Worm (Caenorhabditis elegans) whole organism, midembryonic: Measurements from ENCODE around the gene math-23.
"Not testable (repeated sequence)": the region's sequence is repeated elsewhere in the genome, so short reads cannot be mapped to it uniquely, and the experiment has no call there.

Experiments
- T22C8.4 ChIP-seq: fragments of 200-800 bp; sonication (Bioruptor generic); IDR thresholded peaks from 2 replicates; pipeline ENCODE4 v1.3.6; 2022; ENCODE audit warnings: missing genetic modification characterization, missing compliant biosample characterization
- cog-1 ChIP-seq: sonication (generic microtip); optimal IDR thresholded peaks from 2 replicates; lab custom pipeline; 2016; ENCODE audit warnings: missing genetic modification characterization, missing compliant biosample characterization
- flt-1 ChIP-seq: fragments of 200-800 bp; sonication (Bioruptor generic); IDR thresholded peaks from 2 replicates; pipeline ENCODE4 v1.3.6; 2022; ENCODE audit warnings: missing genetic modification characterization, missing compliant biosample characterization
- klf-2 ChIP-seq: fragments of 200-800 bp; sonication (Bioruptor generic); conservative IDR thresholded peaks from 2 replicates; pipeline ENCODE4 v1.3.6; 2022; ENCODE audit warnings: missing genetic modification reagents, missing genetic modification characterization, missing compliant biosample characterization
- med-1 ChIP-seq: sonication (generic microtip); optimal IDR thresholded peaks from 2 replicates; lab custom pipeline; 2017; ENCODE audit warnings: missing genetic modification characterization, mild to moderate bottlenecking, missing compliant biosample characterization, antibody characterized with exemption, missing genetic modification reagents; ENCODE audit not compliant: insufficient read depth
- ref-1 ChIP-seq: fragments of 200-800 bp; sonication (Bioruptor generic); conservative IDR thresholded peaks from 2 replicates; pipeline ENCODE4 v1.3.6; 2022; ENCODE audit warnings: missing genetic modification reagents, missing genetic modification characterization, missing compliant biosample characterization
- tab-1 ChIP-seq: fragments of 200-800 bp; sonication (Bioruptor generic); IDR thresholded peaks from 2 replicates; pipeline ENCODE4 v1.3.6; 2022; ENCODE audit warnings: missing genetic modification characterization, missing compliant biosample characterization
- ztf-23 ChIP-seq: fragments of 200-800 bp; sonication (Bioruptor generic); IDR thresholded peaks from 2 replicates; pipeline ENCODE4 v1.3.6; 2022; ENCODE audit warnings: missing genetic modification reagents, missing genetic modification characterization, missing compliant biosample characterization
- ztf-29 ChIP-seq: fragments of 200-800 bp; sonication (Bioruptor generic); IDR thresholded peaks from 2 replicates; pipeline ENCODE4 v1.3.6; 2022; ENCODE audit warnings: missing genetic modification reagents, missing genetic modification characterization, missing compliant biosample characterization

Gene math-23

ce11 chrII:1901981-1902380 is at the start of gene math-23:
TSS of gene math-23 (plus strand) at chrII:1902281.
- TF ChIP-seq ztf-23 (GFP tag; lab: Robert Waterston, UW) = no peak
- no peak for TF ChIP-seq T22C8.4 (GFP tag; lab: Robert Waterston, UW)
- no peak for TF ChIP-seq flt-1 (GFP tag; lab: Robert Waterston, UW)
- TF ChIP-seq klf-2 (GFP tag; lab: Robert Waterston, UW) = no peak
- TF ChIP-seq med-1 = no peak
- no peak for TF ChIP-seq tab-1 (GFP tag; lab: Robert Waterston, UW)
- TF ChIP-seq ztf-29 = no peak
- no peak for TF ChIP-seq cog-1 (tag; lab: Kevin White, UChicago)

ce11 chrII:1852503-1852902 is 49.6 kb upstream of the math-23 start, which contains the start of gene C52E2.2:
TSS of gene C52E2.2 (plus strand) at chrII:1852803.
- no peak for TF ChIP-seq flt-1 (GFP tag; lab: Robert Waterston, UW)
- TF ChIP-seq cog-1 (tag; lab: Kevin White, UChicago) = no peak
- no peak for TF ChIP-seq med-1
- no peak for TF ChIP-seq tab-1 (GFP tag; lab: Robert Waterston, UW)
- TF ChIP-seq ztf-23 (GFP tag; lab: Robert Waterston, UW) = no peak
- TF ChIP-seq ref-1 (GFP tag; lab: Robert Waterston, UW) = no peak
- no peak for TF ChIP-seq T22C8.4 (GFP tag; lab: Robert Waterston, UW)
- no peak for TF ChIP-seq ztf-29
- TF ChIP-seq klf-2 (GFP tag; lab: Robert Waterston, UW) = no peak

- not testable (repeated sequence) for TF ChIP-seq cog-1 (tag; lab: Kevin White, UChicago); T22C8.4 (GFP tag; lab: Robert Waterston, UW); med-1
Observed at ce11 chrII:1854094-1854493, 48.0 kb upstream of the math-23 start, which contains the start of gene fbxb-95. TSS of gene fbxb-95 (plus strand) at chrII:1854394.

- not testable (repeated sequence) for TF ChIP-seq tab-1 (GFP tag; lab: Robert Waterston, UW); ztf-29; T22C8.4 (GFP tag; lab: Robert Waterston, UW)
Observed at ce11 chrII:1861285-1861793, 40.7 kb upstream of the math-23 start, which contains the start of gene C16C4.18. TSS of gene C16C4.18 (minus strand) at chrII:1861335.

- not testable (repeated sequence) for TF ChIP-seq med-1; ref-1 (GFP tag; lab: Robert Waterston, UW); flt-1 (GFP tag; lab: Robert Waterston, UW)
Observed at ce11 chrII:1862334-1862733, 39.7 kb upstream of the math-23 start, which contains the start of gene fbxb-98. TSS of gene fbxb-98 (plus strand) at chrII:1862634.

- no peak for TF ChIP-seq flt-1 (GFP tag; lab: Robert Waterston, UW)
- no peak for TF ChIP-seq klf-2 (GFP tag; lab: Robert Waterston, UW)
- no peak for TF ChIP-seq ztf-23 (GFP tag; lab: Robert Waterston, UW)
- no peak for TF ChIP-seq med-1
- TF ChIP-seq cog-1 (tag; lab: Kevin White, UChicago) = no peak
- TF ChIP-seq ztf-29 = no peak
- no peak for TF ChIP-seq tab-1 (GFP tag; lab: Robert Waterston, UW)
- TF ChIP-seq ref-1 (GFP tag; lab: Robert Waterston, UW) = no peak
- TF ChIP-seq T22C8.4 (GFP tag; lab: Robert Waterston, UW) = no peak
Observed at ce11 chrII:1864278-1864677, 37.8 kb upstream of the math-23 start, which contains the start of gene C16C4.17. TSS of gene C16C4.17 (plus strand) at chrII:1864578.

- TF ChIP-seq cog-1 (tag; lab: Kevin White, UChicago) (no peak), ztf-23 (GFP tag; lab: Robert Waterston, UW) (no peak), klf-2 (GFP tag; lab: Robert Waterston, UW) (no peak), med-1 (no peak), tab-1 (GFP tag; lab: Robert Waterston, UW) (no peak), T22C8.4 (GFP tag; lab: Robert Waterston, UW) (no peak), ref-1 (GFP tag; lab: Robert Waterston, UW) (no peak), ztf-29 (no peak), flt-1 (GFP tag; lab: Robert Waterston, UW) (no peak)
Observed at ce11 chrII:1865683-1866431, 36.2 kb upstream of the math-23 start, which contains the start of gene math-15. TSS of gene math-15 (plus strand) at chrII:1866381.

- TF ChIP-seq T22C8.4 (GFP tag; lab: Robert Waterston, UW) (no peak), cog-1 (tag; lab: Kevin White, UChicago) (no peak)
Observed at ce11 chrII:1869120-1869519, 33.0 kb upstream of the math-23 start, which contains the start of gene math-14. TSS of gene math-14 (plus strand) at chrII:1869420.

ce11 chrII:1870875-1871592 is 31.0 kb upstream of the math-23 start, which contains the start of gene math-10:
TSS of gene math-10 (plus strand) at chrII:1871542.
- TF ChIP-seq ref-1 (GFP tag; lab: Robert Waterston, UW) = no peak
- no peak for TF ChIP-seq tab-1 (GFP tag; lab: Robert Waterston, UW)
- TF ChIP-seq cog-1 (tag; lab: Kevin White, UChicago) = no peak
- no peak for TF ChIP-seq flt-1 (GFP tag; lab: Robert Waterston, UW)
- TF ChIP-seq klf-2 (GFP tag; lab: Robert Waterston, UW) = no peak
- TF ChIP-seq ztf-23 (GFP tag; lab: Robert Waterston, UW) = no peak
- no peak for TF ChIP-seq med-1
- TF ChIP-seq ztf-29 = no peak
- no peak for TF ChIP-seq T22C8.4 (GFP tag; lab: Robert Waterston, UW)
